Fruit fly (Drosophila melanogaster) whole organism, pupa: Measurements from ENCODE around the gene Qsox4.

ENCODE experiments used
- CG10348 ChIP-seq: fragments of 200-800 bp; sonication (Bioruptor generic); IDR thresholded peaks from 2 replicates; pipeline ENCODE4 v1.3.6; 2022; ENCODE audit warnings: missing biosample characterization, missing genetic modification characterization
- CG12605 ChIP-seq: fragments of 200-800 bp; sonication (Bioruptor generic); IDR thresholded peaks from 2 replicates; pipeline ENCODE4 v1.3.6; 2022; ENCODE audit warnings: missing biosample characterization, missing genetic modification characterization
- CG14655 ChIP-seq: fragments of 200-800 bp; sonication (Bioruptor generic); optimal IDR thresholded peaks from 3 replicates; lab custom pipeline; 2017; ENCODE audit warnings: mild to moderate bottlenecking, missing biosample characterization, missing genetic modification reagents, missing genetic modification characterization
- CG15710 ChIP-seq: fragments of 200-800 bp; sonication (Bioruptor generic); optimal IDR thresholded peaks from 2 replicates; lab custom pipeline; 2018; ENCODE audit warnings: missing biosample characterization, mild to moderate bottlenecking, missing genetic modification characterization, moderate library complexity
- CG8159 ChIP-seq: fragments of 200-800 bp; sonication (Bioruptor generic); optimal IDR thresholded peaks from 3 replicates; lab custom pipeline; 2018; ENCODE audit warnings: missing biosample characterization, mild to moderate bottlenecking, missing genetic modification characterization, moderate library complexity
- EcR ChIP-seq: fragments of 200-800 bp; sonication (Bioruptor generic); optimal IDR thresholded peaks from 3 replicates; lab custom pipeline; 2019; ENCODE audit warnings: missing biosample characterization, missing genetic modification characterization, mild to moderate bottlenecking, moderate library complexity, missing genetic modification reagents
- Ets98B ChIP-seq: fragments of 200-800 bp; sonication (Bioruptor generic); IDR thresholded peaks from 2 replicates; pipeline ENCODE4 v1.3.6; 2022; ENCODE audit warnings: missing biosample characterization, missing genetic modification characterization
- Pif1A ChIP-seq: fragments of 200-800 bp; sonication (Bioruptor generic); optimal IDR thresholded peaks from 3 replicates; lab custom pipeline; 2016; ENCODE audit warnings: missing biosample characterization, missing genetic modification characterization
- Pif1B ChIP-seq: fragments of 200-800 bp; sonication (Bioruptor generic); optimal IDR thresholded peaks from 3 replicates; lab custom pipeline; 2016; ENCODE audit warnings: missing biosample characterization, missing genetic modification characterization
- fd96Ca ChIP-seq: fragments of 200-800 bp; sonication (Bioruptor generic); IDR thresholded peaks from 3 replicates; pipeline ENCODE4 v1.3.6; 2022; ENCODE audit warnings: missing biosample characterization, missing genetic modification characterization
- rn ChIP-seq: fragments of 200-800 bp; sonication (Bioruptor generic); IDR thresholded peaks from 2 replicates; pipeline ENCODE4 v1.3.6; 2022; ENCODE audit warnings: missing biosample characterization, missing genetic modification characterization

- TF ChIP-seq CG15710 (no peak), Ets98B (GFP tag; lab: Robert Waterston, UW) (no peak), CG10348 (GFP tag; lab: Robert Waterston, UW) (no peak), Pif1B (GFP tag; lab: Kevin White, UChicago) (no peak), EcR (no peak), CG14655 (no peak), CG12605 (no peak), rn (GFP tag; lab: Robert Waterston, UW) (no peak), Pif1A (GFP tag; lab: Kevin White, UChicago) (no peak), fd96Ca (GFP tag; lab: Robert Waterston, UW) (no peak), CG8159 (tag; lab: Kevin White, UChicago) (no peak)
Measured at dm6 chr3R:23714852-23715251, 12.3 kb downstream of the Qsox4 start.
